Worm (Caenorhabditis elegans) whole organism, mixed stage, embryonic: ENCODE results near the gene F21C10.9.

Experiments used
- ceh-83 ChIP-seq: fragments of 200-800 bp; sonication (Bioruptor generic); optimal IDR thresholded peaks from 2 replicates; lab custom pipeline; 2018; ENCODE audit warnings: mild to moderate bottlenecking, missing genetic modification characterization, missing compliant biosample characterization
- mab-5 ChIP-seq: fragments of 150-350 bp; optimal IDR thresholded peaks from 2 replicates; lab custom pipeline; 2014; ENCODE audit warnings: missing biosample characterization, missing genetic modification characterization
- mep-1 ChIP-seq: fragments of 150-350 bp; optimal IDR thresholded peaks from 2 replicates; lab custom pipeline; 2017; ENCODE audit warnings: missing biosample characterization, missing genetic modification reagents, missing genetic modification characterization, inconsistent platforms
- nhr-2 ChIP-seq: fragments of 150-350 bp; optimal IDR thresholded peaks from 2 replicates; lab custom pipeline; 2014; ENCODE audit warnings: missing biosample characterization, missing genetic modification characterization
- nhr-237 ChIP-seq: fragments of 150-350 bp; optimal IDR thresholded peaks from 2 replicates; lab custom pipeline; 2014; ENCODE audit warnings: missing biosample characterization, missing genetic modification characterization
- nhr-76 ChIP-seq: sonication (generic microtip); optimal IDR thresholded peaks from 2 replicates; lab custom pipeline; 2017; ENCODE audit warnings: missing biosample characterization, missing genetic modification characterization
- pha-4 ChIP-seq: fragments of 150-350 bp; optimal IDR thresholded peaks from 2 replicates; lab custom pipeline; 2018; ENCODE audit warnings: missing biosample characterization, missing genetic modification reagents, missing genetic modification characterization
- snpc-4 ChIP-seq: fragments of 150-350 bp; optimal IDR thresholded peaks from 2 replicates; lab custom pipeline; 2014; ENCODE audit warnings: missing biosample characterization, missing genetic modification characterization
- sptf-1 ChIP-seq: sonication (generic microtip); optimal IDR thresholded peaks from 2 replicates; lab custom pipeline; 2017; ENCODE audit warnings: mild to moderate bottlenecking, missing genetic modification characterization, moderate library complexity, missing compliant biosample characterization
- unc-62 ChIP-seq: fragments of 150-350 bp; optimal IDR thresholded peaks from 2 replicates; lab custom pipeline; 2014; ENCODE audit warnings: missing biosample characterization, missing genetic modification reagents, missing genetic modification characterization
- ztf-11 ChIP-seq: fragments of 150-350 bp; optimal IDR thresholded peaks from 2 replicates; lab custom pipeline; 2014; ENCODE audit warnings: missing biosample characterization, missing genetic modification characterization

DNA sequence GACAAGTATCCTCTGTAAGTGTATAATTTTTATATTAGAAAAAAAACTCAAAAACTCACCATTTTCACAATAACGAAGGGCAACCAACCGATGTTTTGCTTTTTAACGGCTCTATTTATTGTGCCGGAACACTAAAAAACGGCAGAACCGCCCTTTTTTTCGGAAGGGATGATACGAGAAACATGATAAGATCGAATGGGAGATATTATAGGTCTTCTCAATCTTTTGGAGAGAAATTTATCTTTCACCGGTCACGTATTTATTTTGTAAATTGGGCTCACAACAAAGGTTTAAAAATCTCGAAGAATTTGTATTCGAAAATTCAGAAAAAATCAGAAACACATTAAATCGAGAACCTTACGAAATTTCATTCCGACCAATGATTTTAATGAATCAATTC, 43.7 kb downstream of the F21C10.9 start, which contains the start of gene swm-1:
- TF ChIP-seq snpc-4 (no peak), ztf-11 (tag; lab: Kevin White, UChicago) (no peak), nhr-76 (tag; lab: Kevin White, UChicago) (no peak), sptf-1 (tag; lab: Kevin White, UChicago) (no peak), pha-4 (tag; lab: Kevin White, UChicago) (no peak), unc-62 (GFP tag; lab: Kevin White, UChicago) (no peak), nhr-237 (no peak), ceh-83 (no peak), nhr-2 (no peak), mab-5 (tag; lab: Kevin White, UChicago) (no peak), mep-1 (tag; lab: Kevin White, UChicago) (no peak)
